Worm (Caenorhabditis elegans): ENCODE measurements around the gene ZK105.3.

ce11 chrV:7675904-7676303 lies 21.0 kb upstream of the ZK105.3 start, which contains the start of gene C12D5.3:
- no peak for TF ChIP-seq unc-39 (tag; optimal IDR thresholded peaks at IDR 0.05)
- TF ChIP-seq nhr-237 (tag; optimal IDR thresholded peaks at IDR 0.05), result no peak
- TF ChIP-seq lsy-2 (tag; optimal IDR thresholded peaks at IDR 0.05), result no peak
- no peak for TF ChIP-seq nhr-76 (tag; optimal IDR thresholded peaks at IDR 0.05)
- TF ChIP-seq hlh-1 (tag; optimal IDR thresholded peaks at IDR 0.05), result no peak
- no peak for TF ChIP-seq ztf-11 (tag; optimal IDR thresholded peaks at IDR 0.05)
- no peak for TF ChIP-seq nhr-12 (tag; optimal IDR thresholded peaks at IDR 0.05)
- TF ChIP-seq unc-62 (GFP tag; optimal IDR thresholded peaks at IDR 0.05), result no peak
- no peak for TF ChIP-seq lin-13 (tag; optimal IDR thresholded peaks at IDR 0.05)
- no peak for TF ChIP-seq tbx-8 (GFP tag; optimal IDR thresholded peaks at IDR 0.05)
- TF ChIP-seq elt-1 (tag; optimal IDR thresholded peaks at IDR 0.05; ENCODE audit: borderline replicate concordance, insufficient read depth), result no peak
- no peak for TF ChIP-seq mep-1 (tag; optimal IDR thresholded peaks at IDR 0.05)
- TF ChIP-seq mab-5 (tag; optimal IDR thresholded peaks at IDR 0.05), result no peak
